Worm (Caenorhabditis elegans) whole organism, late embryonic: ENCODE data around the gene C08E3.1.

Experiments
- T23F11.4 ChIP-seq: fragments of 200-800 bp; sonication (Bioruptor generic); optimal IDR thresholded peaks from 2 replicates; lab custom pipeline; 2018; ENCODE audit warnings: mild to moderate bottlenecking, missing genetic modification characterization, missing compliant biosample characterization
- ama-1 ChIP-seq: fragments of 150-350 bp; optimal IDR thresholded peaks from 2 replicates; lab custom pipeline; 2014
- ceh-24 ChIP-seq: sonication (generic microtip); optimal IDR thresholded peaks from 2 replicates; lab custom pipeline; 2016; ENCODE audit warnings: mild to moderate bottlenecking, missing genetic modification characterization, missing compliant biosample characterization
- ceh-31 ChIP-seq: sonication (generic microtip); optimal IDR thresholded peaks from 2 replicates; lab custom pipeline; 2016; ENCODE audit warnings: missing genetic modification characterization, missing compliant biosample characterization
- fax-1 ChIP-seq: sonication (generic microtip); optimal IDR thresholded peaks from 2 replicates; lab custom pipeline; 2016; ENCODE audit warnings: missing genotype, missing genetic modification characterization, missing compliant biosample characterization
- gmeb-2 ChIP-seq: sonication (generic microtip); optimal IDR thresholded peaks from 2 replicates; lab custom pipeline; 2016; ENCODE audit warnings: missing genetic modification characterization, inconsistent platforms, missing compliant biosample characterization
- nfya-1 ChIP-seq: sonication (generic microtip); optimal IDR thresholded peaks from 2 replicates; lab custom pipeline; 2017; ENCODE audit warnings: missing genetic modification characterization, mild to moderate bottlenecking, missing compliant biosample characterization, antibody characterized with exemption, moderate library complexity
- pqm-1 ChIP-seq: sonication (generic microtip); optimal IDR thresholded peaks from 2 replicates; lab custom pipeline; 2016; ENCODE audit warnings: missing genetic modification characterization, missing compliant biosample characterization
- sox-4 ChIP-seq: sonication (generic microtip); optimal IDR thresholded peaks from 2 replicates; lab custom pipeline; 2017; ENCODE audit warnings: mild to moderate bottlenecking, missing genetic modification characterization, inconsistent platforms, missing compliant biosample characterization
- unc-55 ChIP-seq: sonication (generic microtip); optimal IDR thresholded peaks from 2 replicates; lab custom pipeline; 2017; ENCODE audit warnings: missing biosample characterization, missing genetic modification reagents, missing genetic modification characterization
- zip-5 ChIP-seq: sonication (generic microtip); optimal IDR thresholded peaks from 2 replicates; lab custom pipeline; 2016; ENCODE audit warnings: missing genetic modification characterization, missing compliant biosample characterization

DNA sequence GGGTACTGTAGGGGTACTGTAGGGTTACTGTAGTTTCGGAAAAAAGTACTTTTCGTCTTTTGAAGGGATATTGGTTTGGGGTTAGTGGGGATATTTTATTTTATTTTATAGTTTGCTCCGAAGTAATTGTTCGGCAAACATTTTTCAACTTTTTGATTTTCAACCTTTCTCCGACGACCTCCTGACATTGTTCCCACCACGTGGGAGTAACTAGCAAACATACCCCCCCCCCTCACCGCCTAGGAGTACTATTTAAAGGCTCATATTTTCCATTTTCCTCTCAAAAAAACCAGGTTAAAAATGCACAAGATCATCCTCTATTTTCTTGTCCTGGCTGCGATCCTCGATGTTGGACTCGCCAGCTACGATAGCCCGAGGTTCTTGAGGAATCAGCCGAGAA lies 32.4 kb downstream of the C08E3.1 start, which contains the start of gene srlf-29:
- TF ChIP-seq ceh-31 (no peak), gmeb-2 (no peak), unc-55 (GFP tag; lab: Kevin White, UChicago) (no peak), zip-5 (tag; lab: Kevin White, UChicago) (no peak), fax-1 (tag; lab: Kevin White, UChicago) (no peak), nfya-1 (tag; lab: Kevin White, UChicago) (no peak), T23F11.4 (no peak), sox-4 (tag; lab: Kevin White, UChicago) (no peak), ceh-24 (tag; lab: Kevin White, UChicago) (no peak), pqm-1 (tag; lab: Kevin White, UChicago) (no peak), ama-1 (no peak)
